Worm (Caenorhabditis elegans) whole organism, L2 larva: ENCODE measurements around the gene sru-8.

Experiments used
- C34F6.9 ChIP-seq: fragments of 150-350 bp; optimal IDR thresholded peaks from 2 replicates; lab custom pipeline; 2014; ENCODE audit warnings: missing biosample characterization, missing genetic modification characterization
- F13H6.1 ChIP-seq: sonication (generic microtip); optimal IDR thresholded peaks from 2 replicates; lab custom pipeline; 2016; ENCODE audit warnings: missing genetic modification characterization, missing compliant biosample characterization
- R02D3.7 ChIP-seq: fragments of 150-350 bp; optimal IDR thresholded peaks from 2 replicates; lab custom pipeline; 2014; ENCODE audit warnings: missing biosample characterization, missing genetic modification characterization
- Y55F3AM.14 ChIP-seq: fragments of 200-800 bp; sonication (Bioruptor generic); optimal IDR thresholded peaks from 2 replicates; lab custom pipeline; 2018; ENCODE audit warnings: mild to moderate bottlenecking, missing genetic modification characterization, missing compliant biosample characterization
- ZK546.5 ChIP-seq: sonication (generic microtip); optimal IDR thresholded peaks from 2 replicates; lab custom pipeline; 2017; ENCODE audit warnings: missing biosample characterization, missing genetic modification characterization
- alr-1 ChIP-seq: fragments of 150-350 bp; optimal IDR thresholded peaks from 2 replicates; lab custom pipeline; 2014; ENCODE audit warnings: missing biosample characterization, missing genetic modification characterization
- ama-1 ChIP-seq: fragments of 150-350 bp; optimal IDR thresholded peaks from 2 replicates; lab custom pipeline; 2018; ENCODE audit warnings: inconsistent platforms
- ceh-16 ChIP-seq: fragments of 150-350 bp; optimal IDR thresholded peaks from 2 replicates; lab custom pipeline; 2014; ENCODE audit warnings: missing biosample characterization, missing genetic modification characterization
- ceh-82 ChIP-seq: fragments of 150-350 bp; optimal IDR thresholded peaks from 2 replicates; lab custom pipeline; 2014; ENCODE audit warnings: missing biosample characterization, missing genetic modification characterization
- crh-2 ChIP-seq: sonication (generic microtip); optimal IDR thresholded peaks from 2 replicates; lab custom pipeline; 2017; ENCODE audit warnings: missing biosample characterization, missing genetic modification characterization
- dmd-4 ChIP-seq: sonication (generic microtip); optimal IDR thresholded peaks from 2 replicates; lab custom pipeline; 2017; ENCODE audit warnings: missing biosample characterization, missing genetic modification characterization
- elt-1 ChIP-seq: fragments of 150-350 bp; optimal IDR thresholded peaks from 2 replicates; lab custom pipeline; 2014; ENCODE audit warnings: missing biosample characterization, missing genetic modification characterization
- elt-3 ChIP-seq: sonication (generic microtip); optimal IDR thresholded peaks from 2 replicates; lab custom pipeline; 2017; ENCODE audit warnings: missing biosample characterization, missing genetic modification characterization
- fos-1 ChIP-seq: fragments of 150-350 bp; optimal IDR thresholded peaks from 2 replicates; lab custom pipeline; 2014; ENCODE audit warnings: missing biosample characterization, missing genetic modification characterization
- gmeb-1 ChIP-seq: fragments of 150-350 bp; optimal IDR thresholded peaks from 2 replicates; lab custom pipeline; 2014; ENCODE audit warnings: missing biosample characterization, missing genetic modification characterization
- lin-13 ChIP-seq: fragments of 150-350 bp; optimal IDR thresholded peaks from 2 replicates; lab custom pipeline; 2014; ENCODE audit warnings: missing biosample characterization, missing genetic modification reagents, missing genetic modification characterization
- lin-39 ChIP-seq: fragments of 150-350 bp; optimal IDR thresholded peaks from 2 replicates; lab custom pipeline; 2014; ENCODE audit warnings: missing biosample characterization, missing genetic modification reagents, missing genetic modification characterization
- lsy-2 ChIP-seq, 2 experiments: fragments of 150-350 bp in 1 of 2; sonication (generic microtip) in 1 of 2; optimal IDR thresholded peaks; 2 replicates each; lab custom pipeline; 2014 to 2017; ENCODE audit warnings: missing biosample characterization in 2 of 2, missing genetic modification characterization in 2 of 2
- mbf-1 ChIP-seq: sonication (generic microtip); optimal IDR thresholded peaks from 2 replicates; lab custom pipeline; 2017; ENCODE audit warnings: missing biosample characterization, missing genetic modification characterization
- mdl-1 ChIP-seq, 2 experiments: fragments of 150-350 bp in 1 of 2; sonication (generic microtip) in 1 of 2; optimal IDR thresholded peaks; 2 replicates each; lab custom pipeline; 2017; ENCODE audit warnings: missing biosample characterization in 2 of 2, missing genetic modification characterization in 2 of 2
- nhr-12 ChIP-seq: fragments of 150-350 bp; optimal IDR thresholded peaks from 2 replicates; lab custom pipeline; 2014; ENCODE audit warnings: missing biosample characterization, missing genetic modification characterization
- nhr-129 ChIP-seq: fragments of 150-350 bp; optimal IDR thresholded peaks from 2 replicates; lab custom pipeline; 2014; ENCODE audit warnings: missing biosample characterization, missing genetic modification characterization
- nhr-21 ChIP-seq: fragments of 150-350 bp; optimal IDR thresholded peaks from 2 replicates; lab custom pipeline; 2014; ENCODE audit warnings: missing biosample characterization, missing genetic modification characterization
- nhr-6 ChIP-seq: fragments of 150-350 bp; optimal IDR thresholded peaks from 2 replicates; lab custom pipeline; 2014; ENCODE audit warnings: missing biosample characterization, missing genetic modification characterization
- nhr-77 ChIP-seq: fragments of 150-350 bp; optimal IDR thresholded peaks from 2 replicates; lab custom pipeline; 2014; ENCODE audit warnings: missing biosample characterization, missing genetic modification characterization
- sem-4 ChIP-seq: fragments of 150-350 bp; optimal IDR thresholded peaks from 2 replicates; lab custom pipeline; 2014; ENCODE audit warnings: missing biosample characterization, missing genetic modification reagents, missing genetic modification characterization
- sma-3 ChIP-seq: sonication (generic microtip); optimal IDR thresholded peaks from 2 replicates; lab custom pipeline; 2016; ENCODE audit warnings: missing genetic modification reagents, missing genetic modification characterization, missing compliant biosample characterization
- sma-9 ChIP-seq, 2 experiments: fragments of 150-350 bp in 1 of 2; sonication (generic microtip) in 1 of 2; optimal IDR thresholded peaks; 2 replicates each; lab custom pipeline; 2014 to 2016; ENCODE audit warnings: missing genetic modification characterization in 2 of 2, mild to moderate bottlenecking in 1 of 2, missing biosample characterization in 1 of 2, missing compliant biosample characterization in 1 of 2, missing genetic modification reagents in 1 of 2, moderate library complexity in 1 of 2
- snpc-4 ChIP-seq: fragments of 150-350 bp; optimal IDR thresholded peaks from 2 replicates; lab custom pipeline; 2014; ENCODE audit warnings: missing biosample characterization, missing genetic modification characterization
- unc-39 ChIP-seq: fragments of 150-350 bp; optimal IDR thresholded peaks from 2 replicates; lab custom pipeline; 2014; ENCODE audit warnings: missing biosample characterization, missing genetic modification characterization
- unc-62 ChIP-seq: fragments of 150-350 bp; optimal IDR thresholded peaks from 2 replicates; lab custom pipeline; 2014; ENCODE audit warnings: missing biosample characterization, missing genetic modification reagents, missing genetic modification characterization
- ztf-11 ChIP-seq: sonication (generic microtip); optimal IDR thresholded peaks from 2 replicates; lab custom pipeline; 2017; ENCODE audit warnings: missing biosample characterization, missing genetic modification characterization
- ztf-4 ChIP-seq: fragments of 150-350 bp; optimal IDR thresholded peaks from 2 replicates; lab custom pipeline; 2014; ENCODE audit warnings: missing biosample characterization, missing genetic modification characterization

sru-8 gene

ce11 chrV:9833900-9834299 lies 9.8 kb upstream of the sru-8 start, which contains the start of gene sru-40:
TSS of gene sru-40 (minus strand) at chrV:9834000.
- no peak for TF ChIP-seq nhr-21
- no peak for TF ChIP-seq sma-3 (GFP tag; lab: Kevin White, UChicago)
- TF ChIP-seq Y55F3AM.14 (GFP tag; lab: Kevin White, UChicago): no peak
- TF ChIP-seq lin-13 (GFP tag; lab: Kevin White, UChicago): no peak
- no peak for TF ChIP-seq F13H6.1 (tag; lab: Kevin White, UChicago)
- TF ChIP-seq unc-39 (tag; lab: Kevin White, UChicago): no peak
- TF ChIP-seq crh-2 (tag; lab: Kevin White, UChicago): no peak

ce11 chrV:9835945-9836344 lies 7.7 kb upstream of the sru-8 start, which contains the start of gene sru-38:
TSS of gene sru-38 (minus strand) at chrV:9836045.
- no peak for TF ChIP-seq lin-39 (tag; lab: Kevin White, UChicago)
- no peak for TF ChIP-seq ceh-16 (tag; lab: Kevin White, UChicago)
- TF ChIP-seq dmd-4 (tag; lab: Kevin White, UChicago): no peak
- TF ChIP-seq ceh-82 (tag; lab: Kevin White, UChicago): no peak
- TF ChIP-seq nhr-129: no peak
- TF ChIP-seq snpc-4: no peak
- TF ChIP-seq nhr-12 (tag; lab: Kevin White, UChicago): no peak
- TF ChIP-seq ztf-4: no peak
- TF ChIP-seq sem-4 (tag; lab: Kevin White, UChicago): no peak
- TF ChIP-seq unc-62: no peak
- TF ChIP-seq alr-1 (tag; lab: Kevin White, UChicago): no peak
- TF ChIP-seq unc-39 (tag; lab: Kevin White, UChicago): no peak

- TF ChIP-seq gmeb-1 (tag; lab: Kevin White, UChicago): no peak
- no peak for TF ChIP-seq nhr-21
- no peak for TF ChIP-seq fos-1
- no peak for TF ChIP-seq ztf-11
- no peak for TF ChIP-seq elt-1 (tag; lab: Kevin White, UChicago)
- no peak for TF ChIP-seq R02D3.7 (tag; lab: Kevin White, UChicago)
- TF ChIP-seq ceh-82 (tag; lab: Kevin White, UChicago): no peak
- no peak for TF ChIP-seq nhr-12 (tag; lab: Kevin White, UChicago)
- TF ChIP-seq crh-2 (tag; lab: Kevin White, UChicago): no peak
- no peak for TF ChIP-seq ceh-16 (tag; lab: Kevin White, UChicago)
- no peak for TF ChIP-seq sem-4 (tag; lab: Kevin White, UChicago)
- TF ChIP-seq dmd-4 (tag; lab: Kevin White, UChicago): no peak
- TF ChIP-seq lsy-2 (tag; optimal IDR thresholded peaks at IDR 0.05; lab: Kevin White, UChicago): no peak
- TF ChIP-seq nhr-77: no peak
- no peak for TF ChIP-seq C34F6.9 (tag; lab: Kevin White, UChicago)
- no peak for TF ChIP-seq elt-3 (tag; lab: Kevin White, UChicago)
- no peak for TF ChIP-seq mdl-1 (tag; optimal IDR thresholded peaks at IDR 0.05; lab: Kevin White, UChicago)
These were observed 6.0 kb upstream of the sru-8 start, which contains the start of gene srsx-21 for ce11 chrV:9837679-9838078. TSS of gene srsx-21 (plus strand) at chrV:9837979.

- TF ChIP-seq nhr-6 (tag; lab: Kevin White, UChicago) (no peak), ama-1 (lab: Kevin White, UChicago) (no peak), mbf-1 (tag; lab: Kevin White, UChicago) (no peak)
These were observed 2.3 kb upstream of the sru-8 start, which contains the start of gene sru-36 for ce11 chrV:9841376-9841775. TSS of gene sru-36 (plus strand) at chrV:9841676.

ce11 chrV:9848576-9848975 lies 4.9 kb downstream of the sru-8 start:
- TF ChIP-seq F13H6.1 (tag; lab: Kevin White, UChicago): no peak
- no peak for TF ChIP-seq ceh-82 (tag; lab: Kevin White, UChicago)
- no peak for TF ChIP-seq mbf-1 (tag; lab: Kevin White, UChicago)
- no peak for TF ChIP-seq sma-9 (GFP tag; optimal IDR thresholded peaks at IDR 0.05; lab: Kevin White, UChicago)
- no peak for TF ChIP-seq sma-9 (tag; optimal IDR thresholded peaks at IDR 0.05; lab: Kevin White, UChicago)
- no peak for TF ChIP-seq gmeb-1 (tag; lab: Kevin White, UChicago)
- no peak for TF ChIP-seq nhr-12 (tag; lab: Kevin White, UChicago)
- no peak for TF ChIP-seq dmd-4 (tag; lab: Kevin White, UChicago)
- TF ChIP-seq elt-3 (tag; lab: Kevin White, UChicago): no peak
- TF ChIP-seq elt-1 (tag; lab: Kevin White, UChicago): no peak
- TF ChIP-seq snpc-4: no peak
- TF ChIP-seq ZK546.5 (tag; lab: Kevin White, UChicago): no peak
- no peak for TF ChIP-seq ceh-16 (tag; lab: Kevin White, UChicago)
- no peak for TF ChIP-seq nhr-6 (tag; lab: Kevin White, UChicago)
- TF ChIP-seq alr-1 (tag; lab: Kevin White, UChicago): no peak
